Worm (Caenorhabditis elegans): ENCODE results near the gene pnc-1.

ce11 chrIV:183519-183918, 765 bp upstream of the pnc-1 start:
- TF ChIP-seq rbr-2 (tag; optimal IDR thresholded peaks at IDR 0.05) (no peak), nhr-111 (GFP tag; optimal IDR thresholded peaks at IDR 0.05) (no peak), attf-4 (tag; optimal IDR thresholded peaks at IDR 0.05) (no peak), zag-1 (tag; optimal IDR thresholded peaks at IDR 0.05) (no peak), ama-1 (optimal IDR thresholded peaks at IDR 0.05) (no peak), unc-130 (GFP tag; optimal IDR thresholded peaks at IDR 0.05) (no peak), Y5F2A.4 (GFP tag; optimal IDR thresholded peaks at IDR 0.05) (no peak), cey-2 (tag; optimal IDR thresholded peaks at IDR 0.05; ENCODE audit: borderline replicate concordance, insufficient read depth) (no peak)

All from whole organism, L4 larva.